Fruit fly (Drosophila melanogaster): ENCODE measurements around the gene eIF2Balpha.

Gene eIF2Balpha

dm6 chr3R:29891183-29891582, 44.5 kb downstream of the eIF2Balpha start:
- TF ChIP-seq fkh (GFP tag; optimal IDR thresholded peaks at IDR 0.05) (peak; percentile 76), CG6276 (GFP tag; optimal IDR thresholded peaks at IDR 0.05) (no peak)

Data from whole organism, prepupa.